Worm (Caenorhabditis elegans) whole organism, L2 larva: Measurements from ENCODE around the gene C09B8.3.

Experiments used
- F13H6.1 ChIP-seq: sonication (generic microtip); optimal IDR thresholded peaks from 2 replicates; lab custom pipeline; 2016; ENCODE audit warnings: missing genetic modification characterization, missing compliant biosample characterization
- R02D3.7 ChIP-seq: fragments of 150-350 bp; optimal IDR thresholded peaks from 2 replicates; lab custom pipeline; 2014; ENCODE audit warnings: missing biosample characterization, missing genetic modification characterization
- Y55F3AM.14 ChIP-seq: fragments of 200-800 bp; sonication (Bioruptor generic); optimal IDR thresholded peaks from 2 replicates; lab custom pipeline; 2018; ENCODE audit warnings: mild to moderate bottlenecking, missing genetic modification characterization, missing compliant biosample characterization
- ZK546.5 ChIP-seq: sonication (generic microtip); optimal IDR thresholded peaks from 2 replicates; lab custom pipeline; 2017; ENCODE audit warnings: missing biosample characterization, missing genetic modification characterization
- aly-2 ChIP-seq: fragments of 150-350 bp; optimal IDR thresholded peaks from 2 replicates; lab custom pipeline; 2014; ENCODE audit warnings: missing biosample characterization, missing genetic modification characterization
- ama-1 ChIP-seq: fragments of 150-350 bp; optimal IDR thresholded peaks from 2 replicates; lab custom pipeline; 2018; ENCODE audit warnings: inconsistent platforms
- blmp-1 ChIP-seq: sonication (generic microtip); optimal IDR thresholded peaks from 2 replicates; lab custom pipeline; 2017; ENCODE audit warnings: missing genetic modification characterization, mild to moderate bottlenecking, missing compliant biosample characterization, antibody characterized with exemption, moderate library complexity; ENCODE audit not compliant: insufficient read depth
- ceh-16 ChIP-seq: fragments of 150-350 bp; optimal IDR thresholded peaks from 2 replicates; lab custom pipeline; 2014; ENCODE audit warnings: missing biosample characterization, missing genetic modification characterization
- ceh-82 ChIP-seq: fragments of 150-350 bp; optimal IDR thresholded peaks from 2 replicates; lab custom pipeline; 2014; ENCODE audit warnings: missing biosample characterization, missing genetic modification characterization
- crh-2 ChIP-seq: sonication (generic microtip); optimal IDR thresholded peaks from 2 replicates; lab custom pipeline; 2017; ENCODE audit warnings: missing biosample characterization, missing genetic modification characterization
- dmd-4 ChIP-seq: sonication (generic microtip); optimal IDR thresholded peaks from 2 replicates; lab custom pipeline; 2017; ENCODE audit warnings: missing biosample characterization, missing genetic modification characterization
- egl-27 ChIP-seq: sonication (generic microtip); optimal IDR thresholded peaks from 3 replicates; lab custom pipeline; 2017; ENCODE audit warnings: missing biosample characterization, missing genetic modification reagents, missing genetic modification characterization
- elt-1 ChIP-seq: fragments of 150-350 bp; optimal IDR thresholded peaks from 2 replicates; lab custom pipeline; 2014; ENCODE audit warnings: missing biosample characterization, missing genetic modification characterization
- elt-3 ChIP-seq: sonication (generic microtip); optimal IDR thresholded peaks from 2 replicates; lab custom pipeline; 2017; ENCODE audit warnings: missing biosample characterization, missing genetic modification characterization
- fos-1 ChIP-seq: fragments of 150-350 bp; optimal IDR thresholded peaks from 2 replicates; lab custom pipeline; 2014; ENCODE audit warnings: missing biosample characterization, missing genetic modification characterization
- gmeb-1 ChIP-seq: fragments of 150-350 bp; optimal IDR thresholded peaks from 2 replicates; lab custom pipeline; 2014; ENCODE audit warnings: missing biosample characterization, missing genetic modification characterization
- lin-11 ChIP-seq: fragments of 150-350 bp; sonication (generic microtip); optimal IDR thresholded peaks from 2 replicates; lab custom pipeline; 2014; ENCODE audit warnings: missing biosample characterization, missing genetic modification characterization, inconsistent platforms, mixed read lengths
- lin-13 ChIP-seq: fragments of 150-350 bp; optimal IDR thresholded peaks from 2 replicates; lab custom pipeline; 2014; ENCODE audit warnings: missing biosample characterization, missing genetic modification reagents, missing genetic modification characterization
- lin-39 ChIP-seq: fragments of 150-350 bp; optimal IDR thresholded peaks from 2 replicates; lab custom pipeline; 2014; ENCODE audit warnings: missing biosample characterization, missing genetic modification reagents, missing genetic modification characterization
- mab-5 ChIP-seq: fragments of 150-350 bp; optimal IDR thresholded peaks from 2 replicates; lab custom pipeline; 2014; ENCODE audit warnings: missing biosample characterization, missing genetic modification characterization
- mbf-1 ChIP-seq: sonication (generic microtip); optimal IDR thresholded peaks from 2 replicates; lab custom pipeline; 2017; ENCODE audit warnings: missing biosample characterization, missing genetic modification characterization
- mdl-1 ChIP-seq, 2 experiments: fragments of 150-350 bp in 1 of 2; sonication (generic microtip) in 1 of 2; optimal IDR thresholded peaks; 2 replicates each; lab custom pipeline; 2017; ENCODE audit warnings: missing biosample characterization in 2 of 2, missing genetic modification characterization in 2 of 2
- nhr-10 ChIP-seq: sonication (generic microtip); optimal IDR thresholded peaks from 2 replicates; lab custom pipeline; 2017; ENCODE audit warnings: missing biosample characterization, missing genetic modification characterization
- nhr-12 ChIP-seq: fragments of 150-350 bp; optimal IDR thresholded peaks from 2 replicates; lab custom pipeline; 2014; ENCODE audit warnings: missing biosample characterization, missing genetic modification characterization
- nhr-129 ChIP-seq: fragments of 150-350 bp; optimal IDR thresholded peaks from 2 replicates; lab custom pipeline; 2014; ENCODE audit warnings: missing biosample characterization, missing genetic modification characterization
- nhr-21 ChIP-seq: fragments of 150-350 bp; optimal IDR thresholded peaks from 2 replicates; lab custom pipeline; 2014; ENCODE audit warnings: missing biosample characterization, missing genetic modification characterization
- nhr-25 ChIP-seq: fragments of 150-350 bp; sonication (generic microtip); optimal IDR thresholded peaks from 3 replicates; lab custom pipeline; 2014; ENCODE audit warnings: missing biosample characterization, missing genetic modification characterization
- skn-1 ChIP-seq: sonication (generic microtip); optimal IDR thresholded peaks from 2 replicates; lab custom pipeline; 2017; ENCODE audit warnings: missing biosample characterization, missing genetic modification characterization
- sma-3 ChIP-seq: sonication (generic microtip); optimal IDR thresholded peaks from 2 replicates; lab custom pipeline; 2016; ENCODE audit warnings: missing genetic modification reagents, missing genetic modification characterization, missing compliant biosample characterization
- sma-9 ChIP-seq, 2 experiments: fragments of 150-350 bp in 1 of 2; sonication (generic microtip) in 1 of 2; optimal IDR thresholded peaks; 2 replicates each; lab custom pipeline; 2014 to 2016; ENCODE audit warnings: missing genetic modification characterization in 2 of 2, mild to moderate bottlenecking in 1 of 2, missing biosample characterization in 1 of 2, missing compliant biosample characterization in 1 of 2, missing genetic modification reagents in 1 of 2, moderate library complexity in 1 of 2
- snpc-4 ChIP-seq: fragments of 150-350 bp; optimal IDR thresholded peaks from 2 replicates; lab custom pipeline; 2014; ENCODE audit warnings: missing biosample characterization, missing genetic modification characterization
- unc-55 ChIP-seq: fragments of 150-350 bp; sonication (generic microtip); optimal IDR thresholded peaks from 3 replicates; lab custom pipeline; 2014; ENCODE audit warnings: missing biosample characterization, missing genetic modification reagents, missing genetic modification characterization
- unc-62 ChIP-seq: fragments of 150-350 bp; optimal IDR thresholded peaks from 2 replicates; lab custom pipeline; 2014; ENCODE audit warnings: missing biosample characterization, missing genetic modification reagents, missing genetic modification characterization
- zag-1 ChIP-seq: fragments of 150-350 bp; optimal IDR thresholded peaks from 2 replicates; lab custom pipeline; 2014; ENCODE audit warnings: missing biosample characterization, missing genetic modification characterization
- ztf-1 ChIP-seq: fragments of 200-800 bp; sonication (Bioruptor generic); conservative IDR thresholded peaks from 2 replicates; pipeline ENCODE4 v1.3.6; 2022; ENCODE audit warnings: missing genetic modification characterization, missing compliant biosample characterization
- ztf-11 ChIP-seq: sonication (generic microtip); optimal IDR thresholded peaks from 2 replicates; lab custom pipeline; 2017; ENCODE audit warnings: missing biosample characterization, missing genetic modification characterization

C09B8.3 gene

ce11 chrX:6029075-6029474, 18.6 kb upstream of the C09B8.3 start:
- TF ChIP-seq lin-13 (GFP tag; lab: Kevin White, UChicago) (no peak), nhr-12 (tag; lab: Kevin White, UChicago) (no peak), ceh-16 (tag; lab: Kevin White, UChicago) (peak; percentile 49), sma-9 (GFP tag; optimal IDR thresholded peaks at IDR 0.05; lab: Kevin White, UChicago) (no peak), sma-9 (tag; optimal IDR thresholded peaks at IDR 0.05; lab: Kevin White, UChicago) (no peak), nhr-25 (peak; percentile 5), snpc-4 (tag; lab: Kevin White, UChicago) (no peak), elt-3 (tag; lab: Kevin White, UChicago) (no peak), ceh-82 (tag; lab: Kevin White, UChicago) (no peak), ztf-11 (tag; lab: Kevin White, UChicago) (no peak), blmp-1 (tag; lab: Kevin White, UChicago) (no peak), aly-2 (tag; lab: Kevin White, UChicago) (no peak)

ce11 chrX:6026732-6027528, 16.5 kb upstream of the C09B8.3 start:
- no peak for TF ChIP-seq lin-39
- peak; percentile 92 for TF ChIP-seq blmp-1 (tag; lab: Kevin White, UChicago)
- TF ChIP-seq ZK546.5 (tag; lab: Kevin White, UChicago), result no peak

- TF ChIP-seq skn-1 (tag; lab: Kevin White, UChicago), result no peak
- no peak for TF ChIP-seq sma-3 (GFP tag; lab: Kevin White, UChicago)
- no peak for TF ChIP-seq R02D3.7
- TF ChIP-seq sma-9 (GFP tag; optimal IDR thresholded peaks at IDR 0.05; lab: Kevin White, UChicago), result peak; percentile 60
- TF ChIP-seq sma-9 (tag; optimal IDR thresholded peaks at IDR 0.05; lab: Kevin White, UChicago), result no peak
- peak; percentile 10 for TF ChIP-seq F13H6.1 (tag; lab: Kevin White, UChicago)
- TF ChIP-seq nhr-129 (tag; lab: Kevin White, UChicago), result peak; percentile 14
- TF ChIP-seq nhr-21 (tag; lab: Kevin White, UChicago), result no peak
- TF ChIP-seq crh-2 (tag; lab: Kevin White, UChicago), result peak; percentile 52
- no peak for TF ChIP-seq nhr-12 (tag; lab: Kevin White, UChicago)
- TF ChIP-seq fos-1 (tag; lab: Kevin White, UChicago), result peak; percentile 83
Observed at ce11 chrX:6024977-6025376, 14.5 kb upstream of the C09B8.3 start.

ce11 chrX:6022469-6022868, 12.0 kb upstream of the C09B8.3 start, which contains the start of gene lelo-3:
TSS of gene lelo-3 (minus strand) at chrX:6022569.
- TF ChIP-seq dmd-4 (no peak), unc-55 (no peak), lin-11 (tag; lab: Kevin White, UChicago) (no peak), nhr-10 (tag; lab: Kevin White, UChicago) (no peak), zag-1 (no peak), ztf-1 (GFP tag; lab: Robert Waterston, UW) (no peak), F13H6.1 (tag; lab: Kevin White, UChicago) (no peak), ama-1 (lab: Kevin White, UChicago) (no peak), gmeb-1 (tag; lab: Kevin White, UChicago) (no peak), Y55F3AM.14 (GFP tag; lab: Kevin White, UChicago) (no peak), mbf-1 (no peak), unc-62 (GFP tag; lab: Kevin White, UChicago) (no peak), egl-27 (no peak), skn-1 (tag; lab: Kevin White, UChicago) (no peak), nhr-129 (tag; lab: Kevin White, UChicago) (no peak), blmp-1 (tag; lab: Kevin White, UChicago) (no peak)

- TF ChIP-seq mab-5 (no peak), F13H6.1 (tag; lab: Kevin White, UChicago) (no peak), sma-9 (GFP tag; optimal IDR thresholded peaks at IDR 0.05; lab: Kevin White, UChicago) (no peak), sma-9 (tag; optimal IDR thresholded peaks at IDR 0.05; lab: Kevin White, UChicago) (no peak), skn-1 (tag; lab: Kevin White, UChicago) (no peak), elt-1 (tag; lab: Kevin White, UChicago) (no peak), mdl-1 (tag; optimal IDR thresholded peaks at IDR 0.05; lab: Kevin White, UChicago) (no peak)
Observed at ce11 chrX:6020782-6021181, 10.3 kb upstream of the C09B8.3 start.
